Worm (Caenorhabditis elegans): ENCODE measurements around the gene idpc-1.

The idpc-1 gene

DNA sequence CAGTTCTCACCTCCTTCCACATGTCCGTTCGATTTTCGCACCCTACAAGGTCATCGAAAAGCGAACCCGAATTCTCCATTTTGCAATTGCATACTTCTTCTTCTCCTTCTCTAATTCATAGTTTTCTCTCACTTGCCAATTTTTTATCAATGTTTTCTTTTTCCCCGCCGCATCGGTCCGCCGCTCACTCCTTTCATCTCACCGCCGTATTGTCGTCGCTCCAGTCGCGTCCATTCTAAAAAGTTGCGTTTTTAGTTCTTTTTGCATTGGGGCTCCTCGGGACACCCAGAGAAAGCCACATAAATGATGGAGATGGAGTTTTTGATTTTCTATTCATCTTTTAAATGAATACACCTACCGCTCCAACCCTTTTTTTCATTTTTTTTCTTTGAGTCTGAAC, 24.4 kb downstream of the idpc-1 start (continued):
- TF ChIP-seq nhr-6 (tag; optimal IDR thresholded peaks at IDR 0.05) (no peak), php-3 (GFP tag; IDR thresholded peaks at IDR 0.05) (no peak), nhr-25 (tag; optimal IDR thresholded peaks at IDR 0.05; ENCODE audit: borderline replicate concordance, insufficient read depth) (no peak), madf-5 (GFP tag; IDR thresholded peaks at IDR 0.05) (no peak), nhr-76 (tag; optimal IDR thresholded peaks at IDR 0.05) (no peak), saeg-2 (GFP tag; IDR thresholded peaks at IDR 0.05) (no peak)

DNA sequence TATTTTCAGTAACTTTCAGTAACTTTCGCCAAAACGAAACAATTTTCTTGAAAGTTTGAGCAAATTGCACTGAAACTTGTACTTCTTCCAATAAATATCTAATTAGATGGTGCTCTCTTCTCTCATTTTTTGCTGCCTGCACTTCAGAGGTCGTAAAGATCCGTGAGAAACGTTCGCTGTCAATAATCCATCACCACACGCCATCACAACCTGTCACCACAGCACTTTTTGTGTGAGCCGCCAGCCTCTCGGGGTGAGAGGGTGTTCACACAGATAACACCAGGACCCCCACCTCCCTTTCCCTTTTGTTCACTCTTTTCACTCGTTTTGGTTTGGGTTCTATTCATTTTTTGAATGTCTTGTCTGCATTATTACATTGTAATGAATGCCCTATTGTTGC, 25.5 kb downstream of the idpc-1 start:
- TF ChIP-seq skn-1 (tag; optimal IDR thresholded peaks at IDR 0.05) (no peak), unc-62 (GFP tag; optimal IDR thresholded peaks at IDR 0.05 in 1 of 2) (peak in 1 of 2 experiments; percentile 89), unc-62 (tag; optimal IDR thresholded peaks at IDR 0.05) (no peak)

ce11 chrIII:11453970-11454369, 27.0 kb downstream of the idpc-1 start:
- TF ChIP-seq aha-1 (tag), result peak; percentile 60
- no peak for TF ChIP-seq ama-1 (optimal IDR thresholded peaks at IDR 0.05)

DNA sequence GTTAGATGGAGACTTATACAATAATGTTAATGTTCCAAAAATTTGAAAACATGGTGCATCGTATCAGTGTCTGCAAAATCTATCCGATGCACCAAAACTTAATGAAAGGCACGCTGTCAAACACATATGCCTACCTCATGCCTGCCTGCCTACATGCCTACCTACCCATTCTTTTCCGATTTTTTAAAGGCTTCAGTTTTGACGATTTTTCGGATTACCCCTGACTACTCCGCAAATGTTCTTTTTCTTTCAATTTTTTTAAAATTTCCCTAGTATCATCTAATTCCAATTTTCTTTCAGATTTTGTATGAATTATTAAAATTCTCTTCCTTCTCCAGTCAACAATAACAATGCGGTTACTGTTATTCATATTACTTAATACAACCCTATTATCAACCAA, 29.6 kb downstream of the idpc-1 start, which contains the start of gene plr-1:
Gene plr-1 (plus strand): TSS at position 301 of the 400 bp plus-strand sequence.
- no peak for TF ChIP-seq F10B5.3 (tag; optimal IDR thresholded peaks at IDR 0.05)
- peak in 1 of 2 experiments; percentile 69 for TF ChIP-seq unc-62 (GFP tag; optimal IDR thresholded peaks at IDR 0.05 in 1 of 2)
- TF ChIP-seq unc-62 (tag; optimal IDR thresholded peaks at IDR 0.05), result no peak

ce11 chrIII:11457911-11458310, 30.9 kb downstream of the idpc-1 start:
- TF ChIP-seq F26F4.8 (GFP tag; conservative IDR thresholded peaks at IDR 0.05) (no peak), zip-11 (GFP tag; IDR thresholded peaks at IDR 0.05) (no peak), ceh-20 (GFP tag; IDR thresholded peaks at IDR 0.05) (no peak), lim-7 (GFP tag; IDR thresholded peaks at IDR 0.05) (no peak), set-16 (GFP tag; IDR thresholded peaks at IDR 0.05) (no peak)

DNA sequence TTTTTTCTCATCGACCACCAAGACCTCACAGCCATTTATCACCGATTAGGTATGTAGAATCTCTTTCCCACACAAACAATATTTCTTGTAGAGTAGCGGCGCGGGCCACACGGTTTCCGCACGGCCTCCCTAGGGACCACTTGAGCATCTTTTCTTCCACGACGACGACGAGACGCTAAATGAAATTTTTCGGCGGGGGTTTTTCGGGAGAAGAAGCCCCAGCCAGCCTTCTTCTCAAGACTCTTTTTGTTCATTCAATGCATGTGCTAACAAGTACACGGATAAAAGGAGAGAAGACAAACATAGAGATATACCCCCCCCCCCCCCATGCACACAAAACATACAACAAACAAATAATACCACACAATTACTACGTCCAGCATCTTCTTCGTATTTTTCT, 32.0 kb downstream of the idpc-1 start:
- TF ChIP-seq hmg-1.1 (GFP tag; IDR thresholded peaks at IDR 0.05) (0 out of 2 replicates have a peak, but pooled peaks have one; percentile 7), pha-4 (GFP tag; IDR thresholded peaks at IDR 0.05) (no peak), pha-4 (tag; optimal IDR thresholded peaks at IDR 0.05) (no peak), ceh-28 (tag; optimal IDR thresholded peaks at IDR 0.05) (no peak)

ce11 chrIII:11459802-11460201, 32.8 kb downstream of the idpc-1 start:
- TF ChIP-seq zip-2 (tag; optimal IDR thresholded peaks at IDR 0.05) (no peak), unc-62 (GFP tag; optimal IDR thresholded peaks at IDR 0.05 in 1 of 2) (no peak), unc-62 (tag; optimal IDR thresholded peaks at IDR 0.05) (no peak), mep-1 (tag; optimal IDR thresholded peaks at IDR 0.05) (no peak), nhr-76 (tag; optimal IDR thresholded peaks at IDR 0.05) (no peak), ceh-20 (GFP tag; IDR thresholded peaks at IDR 0.05) (no peak), nhr-77 (tag; optimal IDR thresholded peaks at IDR 0.05) (no peak), T20F7.1 (GFP tag; optimal IDR thresholded peaks at IDR 0.05) (no peak), aha-1 (tag) (no peak), nhr-102 (tag; optimal IDR thresholded peaks at IDR 0.05) (no peak), ZK337.2 (GFP tag; IDR thresholded peaks at IDR 0.05) (no peak)

ce11 chrIII:11462332-11462731, 35.3 kb downstream of the idpc-1 start:
- TF ChIP-seq zip-2 (tag; optimal IDR thresholded peaks at IDR 0.05) (no peak), aha-1 (tag) (peak; percentile 92)

DNA sequence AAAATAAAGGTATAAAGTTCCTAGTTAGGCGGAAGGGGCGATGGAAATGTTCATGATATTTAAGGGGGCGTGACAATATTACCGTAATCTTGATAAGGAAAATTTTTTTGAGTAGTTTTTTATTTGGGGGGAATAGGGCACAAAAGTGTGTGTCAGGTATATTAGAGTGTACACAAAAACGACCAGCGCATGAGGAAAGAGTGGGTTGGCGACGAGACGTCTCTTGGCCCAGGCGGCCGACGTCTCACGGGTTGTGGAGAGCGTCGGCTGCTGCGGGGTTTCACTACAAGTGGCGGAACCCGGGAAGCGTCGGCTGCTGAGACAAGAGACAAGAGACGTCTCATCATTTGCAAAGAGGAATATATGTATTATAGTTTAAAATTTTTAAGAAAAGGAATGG, 36.7 kb downstream of the idpc-1 start:
- TF ChIP-seq mes-2 (tag; optimal IDR thresholded peaks at IDR 0.05; ENCODE audit: poor library complexity, severe bottlenecking), result peak; percentile 53
- no peak for TF ChIP-seq zfp-2 (tag; optimal IDR thresholded peaks at IDR 0.05)
- TF ChIP-seq dmd-9 (GFP tag; IDR thresholded peaks at IDR 0.05), result no peak
- TF ChIP-seq snpc-4 (tag; optimal IDR thresholded peaks at IDR 0.05), result peak; percentile 88
- peak in 1 of 2 experiments; percentile 41 for TF ChIP-seq mdl-1 (tag; optimal IDR thresholded peaks at IDR 0.05)
- no peak for TF ChIP-seq gei-8 (GFP tag; optimal IDR thresholded peaks at IDR 0.05)
- TF ChIP-seq Y75B8A.6 (GFP tag; IDR thresholded peaks at IDR 0.05), result 0 out of 2 replicates have a peak, but pooled peaks have one; percentile 5
- no peak for TF ChIP-seq ceh-28 (tag; optimal IDR thresholded peaks at IDR 0.05)
- no peak for TF ChIP-seq duxl-1 (tag; optimal IDR thresholded peaks at IDR 0.05; ENCODE audit: poor library complexity)
- peak; percentile 64 for TF ChIP-seq php-3 (GFP tag; IDR thresholded peaks at IDR 0.05)
- TF ChIP-seq nhr-28 (tag; optimal IDR thresholded peaks at IDR 0.05), result peak; percentile 43
- peak; percentile 78; the same call in 1 of the 2 replicates for TF ChIP-seq zfp-3 (GFP tag; conservative IDR thresholded peaks at IDR 0.05)
- TF ChIP-seq aha-1 (tag), result no peak
